Worm (Caenorhabditis elegans) whole organism, L2 larva: Measurements from ENCODE around the gene F11E6.11.

Experiments
- C34F6.9 ChIP-seq: fragments of 150-350 bp; optimal IDR thresholded peaks from 2 replicates; lab custom pipeline; 2014; ENCODE audit warnings: missing biosample characterization, missing genetic modification characterization
- F13H6.1 ChIP-seq: sonication (generic microtip); optimal IDR thresholded peaks from 2 replicates; lab custom pipeline; 2016; ENCODE audit warnings: missing genetic modification characterization, missing compliant biosample characterization
- R02D3.7 ChIP-seq: fragments of 150-350 bp; optimal IDR thresholded peaks from 2 replicates; lab custom pipeline; 2014; ENCODE audit warnings: missing biosample characterization, missing genetic modification characterization
- Y55F3AM.14 ChIP-seq: fragments of 200-800 bp; sonication (Bioruptor generic); optimal IDR thresholded peaks from 2 replicates; lab custom pipeline; 2018; ENCODE audit warnings: mild to moderate bottlenecking, missing genetic modification characterization, missing compliant biosample characterization
- ZK546.5 ChIP-seq: sonication (generic microtip); optimal IDR thresholded peaks from 2 replicates; lab custom pipeline; 2017; ENCODE audit warnings: missing biosample characterization, missing genetic modification characterization
- alr-1 ChIP-seq: fragments of 150-350 bp; optimal IDR thresholded peaks from 2 replicates; lab custom pipeline; 2014; ENCODE audit warnings: missing biosample characterization, missing genetic modification characterization
- aly-2 ChIP-seq: fragments of 150-350 bp; optimal IDR thresholded peaks from 2 replicates; lab custom pipeline; 2014; ENCODE audit warnings: missing biosample characterization, missing genetic modification characterization
- ama-1 ChIP-seq: fragments of 150-350 bp; optimal IDR thresholded peaks from 2 replicates; lab custom pipeline; 2018; ENCODE audit warnings: inconsistent platforms
- blmp-1 ChIP-seq: sonication (generic microtip); optimal IDR thresholded peaks from 2 replicates; lab custom pipeline; 2017; ENCODE audit warnings: missing genetic modification characterization, mild to moderate bottlenecking, missing compliant biosample characterization, antibody characterized with exemption, moderate library complexity; ENCODE audit not compliant: insufficient read depth
- ceh-16 ChIP-seq: fragments of 150-350 bp; optimal IDR thresholded peaks from 2 replicates; lab custom pipeline; 2014; ENCODE audit warnings: missing biosample characterization, missing genetic modification characterization
- ceh-82 ChIP-seq: fragments of 150-350 bp; optimal IDR thresholded peaks from 2 replicates; lab custom pipeline; 2014; ENCODE audit warnings: missing biosample characterization, missing genetic modification characterization
- crh-2 ChIP-seq: sonication (generic microtip); optimal IDR thresholded peaks from 2 replicates; lab custom pipeline; 2017; ENCODE audit warnings: missing biosample characterization, missing genetic modification characterization
- dmd-4 ChIP-seq: sonication (generic microtip); optimal IDR thresholded peaks from 2 replicates; lab custom pipeline; 2017; ENCODE audit warnings: missing biosample characterization, missing genetic modification characterization
- egl-27 ChIP-seq: sonication (generic microtip); optimal IDR thresholded peaks from 3 replicates; lab custom pipeline; 2017; ENCODE audit warnings: missing biosample characterization, missing genetic modification reagents, missing genetic modification characterization
- elt-1 ChIP-seq: fragments of 150-350 bp; optimal IDR thresholded peaks from 2 replicates; lab custom pipeline; 2014; ENCODE audit warnings: missing biosample characterization, missing genetic modification characterization
- fos-1 ChIP-seq: fragments of 150-350 bp; optimal IDR thresholded peaks from 2 replicates; lab custom pipeline; 2014; ENCODE audit warnings: missing biosample characterization, missing genetic modification characterization
- gmeb-1 ChIP-seq: fragments of 150-350 bp; optimal IDR thresholded peaks from 2 replicates; lab custom pipeline; 2014; ENCODE audit warnings: missing biosample characterization, missing genetic modification characterization
- lin-11 ChIP-seq: fragments of 150-350 bp; sonication (generic microtip); optimal IDR thresholded peaks from 2 replicates; lab custom pipeline; 2014; ENCODE audit warnings: missing biosample characterization, missing genetic modification characterization, inconsistent platforms, mixed read lengths
- lin-13 ChIP-seq: fragments of 150-350 bp; optimal IDR thresholded peaks from 2 replicates; lab custom pipeline; 2014; ENCODE audit warnings: missing biosample characterization, missing genetic modification reagents, missing genetic modification characterization
- lin-39 ChIP-seq: fragments of 150-350 bp; optimal IDR thresholded peaks from 2 replicates; lab custom pipeline; 2014; ENCODE audit warnings: missing biosample characterization, missing genetic modification reagents, missing genetic modification characterization
- mbf-1 ChIP-seq: sonication (generic microtip); optimal IDR thresholded peaks from 2 replicates; lab custom pipeline; 2017; ENCODE audit warnings: missing biosample characterization, missing genetic modification characterization
- mdl-1 ChIP-seq, 2 experiments: fragments of 150-350 bp in 1 of 2; sonication (generic microtip) in 1 of 2; optimal IDR thresholded peaks; 2 replicates each; lab custom pipeline; 2017; ENCODE audit warnings: missing biosample characterization in 2 of 2, missing genetic modification characterization in 2 of 2
- nhr-11 ChIP-seq: fragments of 150-350 bp; optimal IDR thresholded peaks from 2 replicates; lab custom pipeline; 2014; ENCODE audit warnings: missing biosample characterization, missing genetic modification characterization
- nhr-12 ChIP-seq: fragments of 150-350 bp; optimal IDR thresholded peaks from 2 replicates; lab custom pipeline; 2014; ENCODE audit warnings: missing biosample characterization, missing genetic modification characterization
- nhr-129 ChIP-seq: fragments of 150-350 bp; optimal IDR thresholded peaks from 2 replicates; lab custom pipeline; 2014; ENCODE audit warnings: missing biosample characterization, missing genetic modification characterization
- nhr-21 ChIP-seq: fragments of 150-350 bp; optimal IDR thresholded peaks from 2 replicates; lab custom pipeline; 2014; ENCODE audit warnings: missing biosample characterization, missing genetic modification characterization
- nhr-237 ChIP-seq: fragments of 150-350 bp; optimal IDR thresholded peaks from 2 replicates; lab custom pipeline; 2014; ENCODE audit warnings: missing biosample characterization, missing genetic modification characterization
- nhr-25 ChIP-seq: fragments of 150-350 bp; sonication (generic microtip); optimal IDR thresholded peaks from 3 replicates; lab custom pipeline; 2014; ENCODE audit warnings: missing biosample characterization, missing genetic modification characterization
- peb-1 ChIP-seq: fragments of 150-350 bp; optimal IDR thresholded peaks from 2 replicates; lab custom pipeline; 2014; ENCODE audit warnings: missing biosample characterization, missing genetic modification characterization
- sem-4 ChIP-seq: fragments of 150-350 bp; optimal IDR thresholded peaks from 2 replicates; lab custom pipeline; 2014; ENCODE audit warnings: missing biosample characterization, missing genetic modification reagents, missing genetic modification characterization
- sma-9 ChIP-seq, 2 experiments: fragments of 150-350 bp in 1 of 2; sonication (generic microtip) in 1 of 2; optimal IDR thresholded peaks; 2 replicates each; lab custom pipeline; 2014 to 2016; ENCODE audit warnings: missing genetic modification characterization in 2 of 2, mild to moderate bottlenecking in 1 of 2, missing biosample characterization in 1 of 2, missing compliant biosample characterization in 1 of 2, missing genetic modification reagents in 1 of 2, moderate library complexity in 1 of 2
- snpc-4 ChIP-seq: fragments of 150-350 bp; optimal IDR thresholded peaks from 2 replicates; lab custom pipeline; 2014; ENCODE audit warnings: missing biosample characterization, missing genetic modification characterization
- unc-55 ChIP-seq: fragments of 150-350 bp; sonication (generic microtip); optimal IDR thresholded peaks from 3 replicates; lab custom pipeline; 2014; ENCODE audit warnings: missing biosample characterization, missing genetic modification reagents, missing genetic modification characterization
- zag-1 ChIP-seq: fragments of 150-350 bp; optimal IDR thresholded peaks from 2 replicates; lab custom pipeline; 2014; ENCODE audit warnings: missing biosample characterization, missing genetic modification characterization
- ztf-1 ChIP-seq: fragments of 200-800 bp; sonication (Bioruptor generic); conservative IDR thresholded peaks from 2 replicates; pipeline ENCODE4 v1.3.6; 2022; ENCODE audit warnings: missing genetic modification characterization, missing compliant biosample characterization
- ztf-11 ChIP-seq: sonication (generic microtip); optimal IDR thresholded peaks from 2 replicates; lab custom pipeline; 2017; ENCODE audit warnings: missing biosample characterization, missing genetic modification characterization

Gene F11E6.11

ce11 chrIV:17471870-17472459 lies 29.3 kb downstream of the F11E6.11 start, which contains the start of gene epic-1 (continued):
- no peak for TF ChIP-seq lin-11 (tag; lab: Kevin White, UChicago)
- TF ChIP-seq ceh-82 (tag; lab: Kevin White, UChicago) = no peak
- TF ChIP-seq ZK546.5 (tag; lab: Kevin White, UChicago) = no peak
- TF ChIP-seq ztf-11 (tag; lab: Kevin White, UChicago) = no peak

- TF ChIP-seq nhr-25 (tag; lab: Kevin White, UChicago) (peak; percentile 47), lin-11 (tag; lab: Kevin White, UChicago) (no peak), sma-9 (GFP tag; optimal IDR thresholded peaks at IDR 0.05; lab: Kevin White, UChicago) (peak; percentile 8), sma-9 (tag; optimal IDR thresholded peaks at IDR 0.05; lab: Kevin White, UChicago) (no peak), blmp-1 (tag; lab: Kevin White, UChicago) (peak; percentile 18)
Observed at ce11 chrIV:17473034-17473433, 30.4 kb downstream of the F11E6.11 start, which contains the start of gene gba-3. Gene gba-3 (plus strand): TSS chrIV:17473334.

- no peak for TF ChIP-seq mdl-1 (tag; optimal IDR thresholded peaks at IDR 0.05; lab: Kevin White, UChicago)
- TF ChIP-seq blmp-1 (tag; lab: Kevin White, UChicago) = peak; percentile 64
- TF ChIP-seq ztf-11 (tag; lab: Kevin White, UChicago) = no peak
- peak; percentile 78 for TF ChIP-seq nhr-25 (tag; lab: Kevin White, UChicago)
- TF ChIP-seq elt-1 = no peak
- peak; percentile 4 for TF ChIP-seq crh-2 (tag; lab: Kevin White, UChicago)
- no peak for TF ChIP-seq gmeb-1
- no peak for TF ChIP-seq F13H6.1 (tag; lab: Kevin White, UChicago)
Observed at ce11 chrIV:17474047-17474446, 31.4 kb downstream of the F11E6.11 start.

ce11 chrIV:17475242-17475641 lies 32.6 kb downstream of the F11E6.11 start, which contains the start of gene F11E6.9:
Gene F11E6.9 (minus strand): TSS chrIV:17475342.
- TF ChIP-seq peb-1 (tag; lab: Kevin White, UChicago) = no peak
- no peak for TF ChIP-seq ceh-82 (tag; lab: Kevin White, UChicago)
- TF ChIP-seq ama-1 = no peak
- TF ChIP-seq ceh-16 (tag; lab: Kevin White, UChicago) = no peak
- TF ChIP-seq nhr-12 (tag; lab: Kevin White, UChicago) = no peak

ce11 chrIV:17475743-17476142 lies 33.1 kb downstream of the F11E6.11 start, which contains the start of gene grl-24:
Gene grl-24 (minus strand): TSS chrIV:17475843.
- TF ChIP-seq nhr-21 (no peak), dmd-4 (tag; lab: Kevin White, UChicago) (no peak), egl-27 (tag; lab: Kevin White, UChicago) (no peak), C34F6.9 (tag; lab: Kevin White, UChicago) (no peak), sem-4 (tag; lab: Kevin White, UChicago) (no peak), nhr-11 (tag; lab: Kevin White, UChicago) (no peak), elt-1 (no peak), nhr-129 (no peak), gmeb-1 (no peak), fos-1 (tag; lab: Kevin White, UChicago) (no peak), crh-2 (tag; lab: Kevin White, UChicago) (no peak), ztf-1 (no peak), lin-13 (no peak), ceh-82 (tag; lab: Kevin White, UChicago) (no peak), Y55F3AM.14 (GFP tag; lab: Kevin White, UChicago) (no peak), R02D3.7 (tag; lab: Kevin White, UChicago) (no peak)

ce11 chrIV:17483230-17483629 lies 40.6 kb downstream of the F11E6.11 start, which contains the start of gene rabr-2:
Gene rabr-2 (minus strand): TSS chrIV:17483330.
- TF ChIP-seq nhr-129 (no peak), zag-1 (tag; lab: Kevin White, UChicago) (no peak), crh-2 (tag; lab: Kevin White, UChicago) (no peak)

ce11 chrIV:17490679-17491078 lies 48.1 kb downstream of the F11E6.11 start, which contains the start of gene nas-6:
Gene nas-6 (minus strand): TSS chrIV:17490779.
- TF ChIP-seq nhr-237 (tag; lab: Kevin White, UChicago) = no peak
- TF ChIP-seq lin-13 = no peak
- no peak for TF ChIP-seq aly-2
- TF ChIP-seq zag-1 (tag; lab: Kevin White, UChicago) = no peak
- no peak for TF ChIP-seq F13H6.1 (tag; lab: Kevin White, UChicago)
- no peak for TF ChIP-seq lin-11 (tag; lab: Kevin White, UChicago)
- no peak for TF ChIP-seq crh-2 (tag; lab: Kevin White, UChicago)
- TF ChIP-seq mbf-1 (tag; lab: Kevin White, UChicago) = no peak
- no peak for TF ChIP-seq elt-1
- no peak for TF ChIP-seq ztf-1
- no peak for TF ChIP-seq gmeb-1
- no peak for TF ChIP-seq lin-39 (tag; lab: Kevin White, UChicago)
- no peak for TF ChIP-seq snpc-4 (tag; lab: Kevin White, UChicago)
- no peak for TF ChIP-seq R02D3.7 (tag; lab: Kevin White, UChicago)
- TF ChIP-seq egl-27 (tag; lab: Kevin White, UChicago) = no peak
- TF ChIP-seq sma-9 (GFP tag; optimal IDR thresholded peaks at IDR 0.05; lab: Kevin White, UChicago) = no peak
- TF ChIP-seq sma-9 (tag; optimal IDR thresholded peaks at IDR 0.05; lab: Kevin White, UChicago) = no peak
- TF ChIP-seq unc-55 (GFP tag; lab: Kevin White, UChicago) = no peak
- no peak for TF ChIP-seq alr-1 (tag; lab: Kevin White, UChicago)
